Fruit fly (Drosophila melanogaster): ENCODE data around the gene atk.

- TF ChIP-seq CG7987 (GFP tag; optimal IDR thresholded peaks at IDR 0.05) (no peak), psq (GFP tag; optimal IDR thresholded peaks at IDR 0.05) (no peak), croc (GFP tag; conservative IDR thresholded peaks at IDR 0.05) (no peak), lola (GFP tag; optimal IDR thresholded peaks at IDR 0.05) (no peak), ttk (GFP tag; IDR thresholded peaks at IDR 0.05) (no peak), CG32532 (GFP tag; IDR thresholded peaks at IDR 0.05) (no peak), Mrtf (GFP tag; IDR thresholded peaks at IDR 0.05) (no peak), Sox100B (GFP tag; optimal IDR thresholded peaks at IDR 0.05) (no peak), schlank (tag; optimal IDR thresholded peaks at IDR 0.05) (no peak), CG8359 (GFP tag; optimal IDR thresholded peaks at IDR 0.05; ENCODE audit: borderline replicate concordance) (no peak), CG18011 (GFP tag; optimal IDR thresholded peaks at IDR 0.05) (no peak), Fer2 (tag; optimal IDR thresholded peaks at IDR 0.05) (no peak), zen (tag; optimal IDR thresholded peaks at IDR 0.05) (no peak)
These were observed 1.3 kb upstream of the atk start, which contains the start of gene CG42764 for dm6 chr3L:20465941-20466340.
